Worm (Caenorhabditis elegans): Measurements from ENCODE around the gene srh-207.
A peak's percentile ranks its signal among the peaks of the same experiment; 100 is the strongest.

- TF ChIP-seq unc-62 (GFP tag; optimal IDR thresholded peaks at IDR 0.05) (no peak), egl-13 (tag; optimal IDR thresholded peaks at IDR 0.05) (no peak), lin-35 (GFP tag; optimal IDR thresholded peaks at IDR 0.05) (peak in 1 of 2 experiments; percentile 2), rnt-1 (tag; optimal IDR thresholded peaks at IDR 0.05) (no peak), sptf-1 (tag; optimal IDR thresholded peaks at IDR 0.05) (no peak), mdl-1 (tag; optimal IDR thresholded peaks at IDR 0.05) (no peak)
These were observed 2.3 kb upstream of the srh-207 start for ce11 chrV:18412351-18412750.
